Fruit fly (Drosophila melanogaster) whole organism, embryonic: Measurements from ENCODE around the gene Wnt6.

Experiments
- CG10431 ChIP-seq: fragments of 200-800 bp; sonication (Bioruptor generic); optimal IDR thresholded peaks from 3 replicates; lab custom pipeline; 2018; ENCODE audit warnings: missing biosample characterization, mild to moderate bottlenecking, missing genetic modification characterization
- CG10654 ChIP-seq: fragments of 200-800 bp; sonication (Bioruptor generic); optimal IDR thresholded peaks from 2 replicates; lab custom pipeline; 2016; ENCODE audit warnings: missing biosample characterization, missing genetic modification characterization
- CG12104 ChIP-seq: fragments of 200-800 bp; sonication (Bioruptor generic); optimal IDR thresholded peaks from 3 replicates; lab custom pipeline; 2016; ENCODE audit warnings: missing biosample characterization, missing genetic modification characterization
- CG12299 ChIP-seq: fragments of 200-800 bp; sonication (Bioruptor generic); optimal IDR thresholded peaks from 2 replicates; lab custom pipeline; 2018; ENCODE audit warnings: missing biosample characterization, mild to moderate bottlenecking, missing genetic modification characterization
- CG13624 ChIP-seq: fragments of 200-800 bp; sonication (Bioruptor generic); optimal IDR thresholded peaks from 2 replicates; lab custom pipeline; 2016; ENCODE audit warnings: missing biosample characterization, missing genetic modification characterization
- CG13775 ChIP-seq: fragments of 200-800 bp; sonication (Bioruptor generic); optimal IDR thresholded peaks from 3 replicates; lab custom pipeline; 2017; ENCODE audit warnings: missing biosample characterization, mild to moderate bottlenecking, missing genetic modification characterization
- CG14050 ChIP-seq: fragments of 200-800 bp; sonication (Bioruptor generic); IDR thresholded peaks from 3 replicates; pipeline ENCODE4 v1.3.6; 2022; ENCODE audit warnings: missing biosample characterization, missing genetic modification characterization
- CG15011 ChIP-seq: fragments of 200-800 bp; sonication (Bioruptor generic); optimal IDR thresholded peaks from 3 replicates; lab custom pipeline; 2018; ENCODE audit warnings: missing biosample characterization, mild to moderate bottlenecking, missing genetic modification characterization
- CG17385 ChIP-seq: fragments of 200-800 bp; sonication (Bioruptor generic); optimal IDR thresholded peaks from 3 replicates; lab custom pipeline; 2018; ENCODE audit warnings: missing biosample characterization, mild to moderate bottlenecking, missing genetic modification characterization
- CG1832 ChIP-seq: fragments of 200-800 bp; sonication (Bioruptor generic); optimal IDR thresholded peaks from 2 replicates; lab custom pipeline; 2017; ENCODE audit warnings: missing biosample characterization, mild to moderate bottlenecking, missing genetic modification characterization, inconsistent platforms
- CG18619 ChIP-seq: fragments of 200-800 bp; sonication (Bioruptor generic); optimal IDR thresholded peaks from 3 replicates; lab custom pipeline; 2017; ENCODE audit warnings: missing biosample characterization, mild to moderate bottlenecking, missing genetic modification characterization
- CG18764 ChIP-seq: fragments of 200-800 bp; sonication (Bioruptor generic); optimal IDR thresholded peaks from 3 replicates; lab custom pipeline; 2016; ENCODE audit warnings: missing biosample characterization, missing genetic modification characterization
- CG2120 ChIP-seq: fragments of 200-800 bp; sonication (Bioruptor generic); optimal IDR thresholded peaks from 3 replicates; lab custom pipeline; 2016; ENCODE audit warnings: missing biosample characterization, missing genetic modification characterization
- CG2678 ChIP-seq: fragments of 200-800 bp; sonication (Bioruptor generic); optimal IDR thresholded peaks from 3 replicates; lab custom pipeline; 2019; ENCODE audit warnings: missing biosample characterization, mild to moderate bottlenecking, missing genetic modification characterization, moderate library complexity
- CG2875 ChIP-seq: fragments of 200-800 bp; sonication (Bioruptor generic); optimal IDR thresholded peaks from 2 replicates; lab custom pipeline; 2017; ENCODE audit warnings: missing biosample characterization, mild to moderate bottlenecking, missing genetic modification characterization, missing genetic modification reagents
- CG31224 ChIP-seq: fragments of 200-800 bp; sonication (Bioruptor generic); IDR thresholded peaks from 2 replicates; pipeline ENCODE4 v1.3.6; 2022; ENCODE audit warnings: missing biosample characterization, missing genetic modification characterization
- CG32772 ChIP-seq: fragments of 200-800 bp; sonication (Bioruptor generic); IDR thresholded peaks from 2 replicates; pipeline ENCODE4 v1.3.6; 2022; ENCODE audit warnings: missing biosample characterization, missing genetic modification characterization
- CG5245 ChIP-seq: fragments of 200-800 bp; sonication (Bioruptor generic); optimal IDR thresholded peaks from 3 replicates; lab custom pipeline; 2016; ENCODE audit warnings: missing biosample characterization, missing genetic modification characterization
- CG6254 ChIP-seq: fragments of 200-800 bp; sonication (Bioruptor generic); optimal IDR thresholded peaks from 3 replicates; lab custom pipeline; 2017; ENCODE audit warnings: mild to moderate bottlenecking, missing biosample characterization, missing genetic modification reagents, missing genetic modification characterization
- CG7786 ChIP-seq: fragments of 200-800 bp; sonication (Bioruptor generic); optimal IDR thresholded peaks from 2 replicates; lab custom pipeline; 2016; ENCODE audit warnings: missing biosample characterization, missing genetic modification characterization
- CG9215 ChIP-seq: fragments of 200-800 bp; sonication (Bioruptor generic); IDR thresholded peaks from 2 replicates; pipeline ENCODE4 v1.3.6; 2022; ENCODE audit warnings: missing biosample characterization, missing genetic modification characterization
- E2f1 ChIP-seq: fragments of 200-800 bp; sonication (Bioruptor generic); IDR thresholded peaks from 2 replicates; pipeline ENCODE4 v1.3.6; 2022; ENCODE audit warnings: missing biosample characterization, missing genetic modification characterization
- HLH54F ChIP-seq: fragments of 200-800 bp; sonication (Bioruptor generic); optimal IDR thresholded peaks from 3 replicates; lab custom pipeline; 2016; ENCODE audit warnings: missing biosample characterization, missing genetic modification characterization
- HLHmδ ChIP-seq: fragments of 200-800 bp; sonication (Bioruptor generic); optimal IDR thresholded peaks from 2 replicates; lab custom pipeline; 2018; ENCODE audit warnings: missing biosample characterization, mild to moderate bottlenecking, missing genetic modification characterization, moderate library complexity
- HmgD ChIP-seq: fragments of 200-800 bp; sonication (Bioruptor generic); optimal IDR thresholded peaks from 3 replicates; lab custom pipeline; 2016; ENCODE audit warnings: missing biosample characterization, missing genetic modification characterization
- Hmr ChIP-seq: fragments of 200-800 bp; sonication (Bioruptor generic); optimal IDR thresholded peaks from 3 replicates; lab custom pipeline; 2017; ENCODE audit warnings: mild to moderate bottlenecking, missing biosample characterization, missing genetic modification reagents, missing genetic modification characterization
- Hsf ChIP-seq: fragments of 200-800 bp; sonication (Bioruptor generic); optimal IDR thresholded peaks from 3 replicates; lab custom pipeline; 2016; ENCODE audit warnings: missing biosample characterization, missing genetic modification characterization
- MTF-1 ChIP-seq: fragments of 200-800 bp; sonication (Bioruptor generic); optimal IDR thresholded peaks from 2 replicates; lab custom pipeline; 2018; ENCODE audit warnings: missing biosample characterization, mild to moderate bottlenecking, missing genetic modification characterization, borderline replicate concordance
- NK7.1 ChIP-seq: fragments of 200-800 bp; sonication (Bioruptor generic); optimal IDR thresholded peaks from 3 replicates; lab custom pipeline; 2016; ENCODE audit warnings: missing biosample characterization, missing genetic modification characterization
- Neu2 ChIP-seq: fragments of 200-800 bp; sonication (Bioruptor generic); optimal IDR thresholded peaks from 3 replicates; lab custom pipeline; 2016; ENCODE audit warnings: missing biosample characterization, missing genetic modification characterization, borderline replicate concordance
- Nf-YC ChIP-seq: fragments of 200-800 bp; optimal IDR thresholded peaks from 3 replicates; lab custom pipeline; 2019; ENCODE audit warnings: missing biosample characterization, mild to moderate bottlenecking, missing genetic modification characterization, moderate library complexity
- Poxn ChIP-seq: fragments of 200-800 bp; sonication (Bioruptor generic); IDR thresholded peaks from 2 replicates; pipeline ENCODE4 v1.3.6; 2022; ENCODE audit warnings: missing biosample characterization, missing genetic modification characterization
- Scr ChIP-seq: fragments of 200-800 bp; sonication (Bioruptor generic); IDR thresholded peaks from 2 replicates; pipeline ENCODE4 v1.3.6; 2022; ENCODE audit warnings: missing biosample characterization, missing genetic modification characterization; ENCODE audit not compliant: partially characterized antibody
- Six4 ChIP-seq: fragments of 200-800 bp; sonication (Bioruptor generic); optimal IDR thresholded peaks from 2 replicates; lab custom pipeline; 2016; ENCODE audit warnings: missing biosample characterization, missing genetic modification characterization
- bsh ChIP-seq, 2 experiments: fragments of 200-800 bp; sonication (Bioruptor generic); optimal IDR thresholded peaks; 2 replicates each; lab custom pipeline; 2017 to 2018; ENCODE audit warnings: mild to moderate bottlenecking in 2 of 2, missing biosample characterization in 2 of 2, missing genetic modification characterization in 2 of 2, moderate library complexity in 1 of 2
- corto ChIP-seq: fragments of 200-800 bp; sonication (Bioruptor generic); optimal IDR thresholded peaks from 2 replicates; lab custom pipeline; 2016; ENCODE audit warnings: missing biosample characterization, mild to moderate bottlenecking, missing genetic modification characterization, moderate library complexity
- crc ChIP-seq: fragments of 200-800 bp; sonication (Bioruptor generic); optimal IDR thresholded peaks from 2 replicates; lab custom pipeline; 2016; ENCODE audit warnings: missing biosample characterization, missing genetic modification characterization
- dysf ChIP-seq: fragments of 200-800 bp; sonication (Bioruptor generic); IDR thresholded peaks from 3 replicates; pipeline ENCODE4 v1.3.6; 2022; ENCODE audit warnings: missing biosample characterization, missing genetic modification characterization
- fd102C ChIP-seq: fragments of 200-800 bp; sonication (Bioruptor generic); optimal IDR thresholded peaks from 2 replicates; lab custom pipeline; 2018; ENCODE audit warnings: missing biosample characterization, mild to moderate bottlenecking, missing genetic modification characterization, moderate library complexity
- fu2 ChIP-seq: fragments of 200-800 bp; sonication (Bioruptor generic); optimal IDR thresholded peaks from 2 replicates; lab custom pipeline; 2016; ENCODE audit warnings: missing biosample characterization, missing genetic modification characterization
- gem ChIP-seq: fragments of 200-800 bp; sonication (Bioruptor generic); optimal IDR thresholded peaks from 2 replicates; lab custom pipeline; 2019; ENCODE audit warnings: missing biosample characterization, mild to moderate bottlenecking, missing genetic modification characterization, moderate library complexity
- ham ChIP-seq: fragments of 200-800 bp; sonication (Bioruptor generic); IDR thresholded peaks from 2 replicates; pipeline ENCODE4 v1.3.6; 2022; ENCODE audit warnings: missing biosample characterization, missing genetic modification characterization
- hbn ChIP-seq: fragments of 200-800 bp; sonication (Bioruptor generic); IDR thresholded peaks from 2 replicates; pipeline ENCODE4 v1.3.6; 2022; ENCODE audit warnings: missing biosample characterization, missing genetic modification characterization; ENCODE audit not compliant: partially characterized antibody
- kah ChIP-seq: fragments of 200-800 bp; sonication (Bioruptor generic); optimal IDR thresholded peaks from 2 replicates; lab custom pipeline; 2018; ENCODE audit warnings: missing biosample characterization, mild to moderate bottlenecking, missing genetic modification characterization
- maf-S ChIP-seq: fragments of 200-800 bp; sonication (Bioruptor generic); optimal IDR thresholded peaks from 2 replicates; lab custom pipeline; 2016; ENCODE audit warnings: missing biosample characterization, missing genetic modification characterization
- sr ChIP-seq: fragments of 200-800 bp; sonication (Bioruptor generic); IDR thresholded peaks from 3 replicates; pipeline ENCODE4 v1.3.6; 2022; ENCODE audit warnings: missing biosample characterization, missing genetic modification characterization
- unc-4 ChIP-seq: fragments of 200-800 bp; sonication (Bioruptor generic); IDR thresholded peaks from 2 replicates; pipeline ENCODE4 v1.3.6; 2022; ENCODE audit warnings: missing biosample characterization, missing genetic modification characterization; ENCODE audit not compliant: partially characterized antibody
- usp ChIP-seq: fragments of >200 bp; optimal IDR thresholded peaks from 2 replicates; lab custom pipeline; 2017; ENCODE audit warnings: missing biosample characterization, missing genetic modification characterization
- wdn ChIP-seq: fragments of 200-800 bp; sonication (Bioruptor generic); IDR thresholded peaks from 2 replicates; pipeline ENCODE4 v1.3.6; 2022; ENCODE audit warnings: missing biosample characterization, missing genetic modification characterization
- z ChIP-seq: fragments of 200-800 bp; sonication (Bioruptor generic); IDR thresholded peaks from 3 replicates; pipeline ENCODE4 v1.3.6; 2022; ENCODE audit warnings: missing biosample characterization, missing genetic modification characterization
- zfh1 ChIP-seq: fragments of 200-800 bp; sonication (Bioruptor generic); IDR thresholded peaks from 3 replicates; pipeline ENCODE4 v1.3.6; 2022; ENCODE audit warnings: missing biosample characterization, missing genetic modification characterization

Wnt6 gene

DNA sequence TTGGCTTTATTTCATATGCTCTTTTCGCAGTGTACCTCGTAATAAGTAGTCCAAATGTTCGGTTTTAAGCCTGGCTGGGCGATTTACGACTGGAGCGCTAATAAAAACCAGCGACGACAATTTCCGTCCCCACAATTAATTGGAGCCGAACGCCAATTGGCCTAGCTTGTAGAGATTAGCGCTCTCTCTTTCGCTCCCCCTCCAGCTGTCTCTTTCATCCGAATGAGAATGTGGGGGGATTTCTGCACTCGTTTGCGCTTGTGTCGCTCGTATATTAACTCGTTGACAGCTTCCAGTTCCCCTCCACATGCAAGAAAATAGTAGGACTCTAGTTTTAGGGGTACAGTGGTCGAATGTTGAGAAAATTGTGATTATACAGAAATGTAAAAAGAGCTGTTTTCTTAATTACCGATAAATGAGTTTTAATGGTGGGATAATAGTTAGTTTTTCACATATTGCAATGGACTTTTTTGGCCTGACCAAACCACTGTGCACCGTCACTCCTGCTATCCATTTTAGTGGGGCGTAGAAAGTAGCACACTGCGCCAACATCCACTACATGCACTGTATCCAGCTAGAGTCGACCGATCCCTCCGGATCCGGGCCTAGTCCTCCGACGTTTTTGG is 20.2 kb upstream of the Wnt6 start (continued):
- TF ChIP-seq CG13775 (GFP tag; lab: Kevin White, UChicago): no peak
- TF ChIP-seq CG9215 (GFP tag; lab: Robert Waterston, UW): 0 out of 2 replicates have a peak, but pooled peaks have one; percentile 7
- 0 out of 2 replicates have a peak, but pooled peaks have one; percentile 34 for TF ChIP-seq E2f1 (GFP tag; lab: Robert Waterston, UW)
- TF ChIP-seq Scr (GFP tag; lab: Robert Waterston, UW): no peak
- no peak for TF ChIP-seq CG2875 (GFP tag; lab: Kevin White, UChicago)
- no peak for TF ChIP-seq usp (GFP tag; lab: Kevin White, UChicago)
- TF ChIP-seq crc (GFP tag; lab: Kevin White, UChicago): no peak
- TF ChIP-seq wdn (GFP tag; lab: Robert Waterston, UW): no peak
- TF ChIP-seq CG32772 (GFP tag; lab: Robert Waterston, UW): no peak
- TF ChIP-seq CG13624 (GFP tag; lab: Kevin White, UChicago): no peak
- no peak for TF ChIP-seq CG7786 (GFP tag; lab: Kevin White, UChicago)
- no peak for TF ChIP-seq Six4 (GFP tag; lab: Kevin White, UChicago)
- TF ChIP-seq CG10431 (GFP tag; lab: Kevin White, UChicago): no peak
- TF ChIP-seq Hmr (GFP tag; lab: Kevin White, UChicago): no peak
- TF ChIP-seq kah (GFP tag; lab: Kevin White, UChicago): no peak
- no peak for TF ChIP-seq HLHmδ (GFP tag; lab: Kevin White, UChicago)
- TF ChIP-seq z: 0 out of 3 replicates have a peak, but pooled peaks have one; percentile 41
- TF ChIP-seq MTF-1 (GFP tag; lab: Kevin White, UChicago): no peak
- TF ChIP-seq CG18764: no peak
- TF ChIP-seq dysf (GFP tag; lab: Robert Waterston, UW): no peak
- no peak for TF ChIP-seq HmgD (GFP tag; lab: Kevin White, UChicago)
- no peak for TF ChIP-seq fd102C (GFP tag; lab: Kevin White, UChicago)
- TF ChIP-seq hbn (GFP tag; lab: Robert Waterston, UW): no peak
- TF ChIP-seq unc-4 (GFP tag; lab: Robert Waterston, UW): no peak
- no peak for TF ChIP-seq fu2 (GFP tag; lab: Kevin White, UChicago)
- TF ChIP-seq sr (GFP tag; lab: Robert Waterston, UW): no peak
- no peak for TF ChIP-seq CG31224
- no peak for TF ChIP-seq CG18619 (GFP tag; lab: Kevin White, UChicago)
- TF ChIP-seq CG2120 (GFP tag; lab: Kevin White, UChicago): no peak
- TF ChIP-seq CG10654 (GFP tag; lab: Kevin White, UChicago): no peak
- no peak for TF ChIP-seq Neu2
- TF ChIP-seq CG14050 (GFP tag; lab: Robert Waterston, UW): no peak
- TF ChIP-seq CG17385 (GFP tag; lab: Kevin White, UChicago): no peak
- no peak for TF ChIP-seq ham (GFP tag; lab: Robert Waterston, UW)
- peak; percentile 57 to 79 for TF ChIP-seq bsh (GFP tag; optimal IDR thresholded peaks at IDR 0.05; lab: Kevin White, UChicago)
- TF ChIP-seq maf-S (GFP tag; lab: Kevin White, UChicago): no peak
- peak; percentile 41 for TF ChIP-seq gem (tag; lab: Kevin White, UChicago)
- TF ChIP-seq CG15011 (GFP tag; lab: Kevin White, UChicago): no peak
- TF ChIP-seq CG12104 (GFP tag; lab: Kevin White, UChicago): no peak
- no peak for TF ChIP-seq NK7.1 (GFP tag; lab: Kevin White, UChicago)
- TF ChIP-seq CG1832 (GFP tag; lab: Kevin White, UChicago): peak; percentile 18
- TF ChIP-seq Hsf (GFP tag; lab: Kevin White, UChicago): peak; percentile 30
- TF ChIP-seq corto (GFP tag; lab: Kevin White, UChicago): no peak
- no peak for TF ChIP-seq Poxn
- peak; percentile 83 for TF ChIP-seq Nf-YC (tag; lab: Kevin White, UChicago)
- TF ChIP-seq HLH54F (GFP tag; lab: Kevin White, UChicago): no peak
- TF ChIP-seq CG12299 (tag; lab: Kevin White, UChicago): no peak
- TF ChIP-seq CG6254 (GFP tag; lab: Kevin White, UChicago): no peak
- TF ChIP-seq zfh1 (GFP tag; lab: Robert Waterston, UW): peak; percentile 80
- no peak for TF ChIP-seq CG2678 (tag; lab: Kevin White, UChicago)
- TF ChIP-seq CG5245 (GFP tag; lab: Kevin White, UChicago): no peak
